Fruit fly (Drosophila melanogaster): ENCODE measurements around the gene CG12355.

CG12355 gene

DNA sequence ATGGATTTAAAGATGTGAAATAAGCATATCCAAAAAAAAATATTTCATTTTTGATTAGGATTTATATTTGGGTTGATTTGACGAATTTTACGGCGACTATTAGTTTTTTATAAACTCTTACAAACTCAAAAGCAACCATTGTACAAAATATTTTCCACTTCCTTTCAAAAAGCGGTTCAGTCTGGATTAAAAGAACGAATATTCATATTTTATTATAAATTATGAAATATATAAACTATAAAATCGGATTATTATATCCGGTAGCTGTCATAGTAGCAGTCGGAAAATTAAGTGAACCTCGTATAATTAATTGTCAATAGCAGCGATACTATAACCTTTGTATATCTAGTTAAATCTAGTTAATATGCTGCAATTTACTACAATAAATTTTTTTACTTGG, at the start of gene CG12355:
TSS of gene CG12355 (minus strand) at position 101 of the 400 bp plus-strand sequence.
- TF ChIP-seq fd3F (GFP tag; optimal IDR thresholded peaks at IDR 0.05) (no peak), CG31224 (GFP tag; IDR thresholded peaks at IDR 0.05) (no peak), sqz (GFP tag; optimal IDR thresholded peaks at IDR 0.05) (no peak), CG5245 (GFP tag; optimal IDR thresholded peaks at IDR 0.05) (no peak), al (GFP tag; IDR thresholded peaks at IDR 0.05) (no peak), row (GFP tag; IDR thresholded peaks at IDR 0.05) (no peak), CG11696 (GFP tag; IDR thresholded peaks at IDR 0.05) (no peak), CG33557 (GFP tag; optimal IDR thresholded peaks at IDR 0.05) (no peak), Meics (GFP tag; optimal IDR thresholded peaks at IDR 0.05) (no peak), vnd (GFP tag; IDR thresholded peaks at IDR 0.05; ENCODE audit: partially characterized antibody) (no peak), yki (optimal IDR thresholded peaks at IDR 0.05) (no peak)

DNA sequence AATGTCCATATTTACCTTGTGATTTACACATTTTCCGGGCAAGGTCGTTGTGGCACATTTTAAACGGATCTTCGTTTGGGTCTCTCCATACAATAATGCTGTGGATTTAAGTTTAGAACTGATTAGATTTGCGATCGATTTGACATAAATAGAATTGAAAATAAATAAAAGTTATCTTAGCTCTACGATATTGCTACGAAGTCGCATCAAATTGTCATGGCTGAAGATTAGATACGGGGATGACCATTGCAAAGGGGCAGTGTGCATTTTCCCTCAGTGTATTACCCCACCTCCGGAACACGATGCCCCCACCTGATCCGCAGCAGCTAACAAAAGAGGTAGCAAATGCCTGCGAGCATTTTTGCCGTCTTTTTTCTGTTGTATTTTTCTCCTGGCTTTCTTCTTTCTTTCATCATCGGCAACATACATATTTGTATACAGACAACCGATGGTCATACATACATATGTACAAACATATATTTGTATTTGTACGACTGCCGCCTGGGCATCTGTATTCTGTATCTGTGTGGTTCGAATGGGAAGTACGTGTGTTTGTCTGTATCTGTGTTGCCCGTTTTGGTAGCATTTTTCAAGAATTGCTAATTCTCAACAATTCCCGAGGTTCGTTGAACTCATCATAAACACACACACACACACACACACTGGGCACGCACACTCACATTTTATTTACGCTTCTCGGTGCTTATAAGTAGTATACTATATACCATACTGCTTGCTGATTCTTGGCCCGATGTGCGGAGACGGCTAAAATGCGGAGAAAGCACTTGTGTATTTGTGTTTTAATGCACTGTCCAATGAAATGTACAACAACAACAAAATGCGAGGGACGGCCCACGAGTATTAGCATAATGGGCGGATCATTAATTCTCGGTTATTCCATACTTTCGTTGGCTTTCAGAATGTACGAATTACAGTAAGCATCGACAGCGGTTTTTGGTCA, 49.4 kb upstream of the CG12355 start:
- TF ChIP-seq sens (GFP tag) (peak; percentile 66), CG6175 (GFP tag; IDR thresholded peaks at IDR 0.05) (no peak), row (GFP tag; IDR thresholded peaks at IDR 0.05) (0 out of 3 replicates have a peak, but pooled peaks have one; percentile 10), CG17361 (GFP tag; IDR thresholded peaks at IDR 0.05) (peak; percentile 41; the same call in 2 of the 3 replicates), CG31441 (GFP tag; IDR thresholded peaks at IDR 0.05) (0 out of 2 replicates have a peak, but pooled peaks have one; percentile 17), Drgx (GFP tag; IDR thresholded peaks at IDR 0.05) (no peak), prd (optimal IDR thresholded peaks at IDR 0.05) (no peak), prd (GFP tag; IDR thresholded peaks at IDR 0.05) (peak; percentile 28; the same call in 1 of the 3 replicates), Med (GFP tag) (peak; percentile 3), kni (GFP tag; optimal IDR thresholded peaks at IDR 0.05) (peak; percentile 17), jumu (GFP tag; optimal IDR thresholded peaks at IDR 0.05) (no peak), Asciz (GFP tag; optimal IDR thresholded peaks at IDR 0.05) (peak; percentile 26), run (tag; optimal IDR thresholded peaks at IDR 0.05) (no peak), CG4617 (GFP tag; optimal IDR thresholded peaks at IDR 0.05; ENCODE audit: borderline replicate concordance) (no peak), lmd (GFP tag; IDR thresholded peaks at IDR 0.05) (0 out of 2 replicates have a peak, but pooled peaks have one; percentile 17), Nf-YA (GFP tag; IDR thresholded peaks at IDR 0.05) (no peak), ara (GFP tag; IDR thresholded peaks at IDR 0.05) (peak; percentile 19; the same call in 1 of the 2 replicates), lab (GFP tag; optimal IDR thresholded peaks at IDR 0.05) (peak; percentile 12), Poxn (GFP tag; IDR thresholded peaks at IDR 0.05) (no peak), D (optimal IDR thresholded peaks at IDR 0.05) (no peak), D (GFP tag; optimal IDR thresholded peaks at IDR 0.05) (peak; percentile 33), Sox102F (GFP tag; optimal IDR thresholded peaks at IDR 0.05) (peak; percentile 17), ase (GFP tag; IDR thresholded peaks at IDR 0.05) (0 out of 3 replicates have a peak, but pooled peaks have one; percentile 26), zf30C (GFP tag; optimal IDR thresholded peaks at IDR 0.05) (peak; percentile 45), pan (optimal IDR thresholded peaks at IDR 0.05) (no peak), pan (GFP tag; optimal IDR thresholded peaks at IDR 0.05 in 1 of 2, IDR thresholded peaks at IDR 0.05 in 1 of 2) (peak in 1 of 2 experiments; percentile 19), sd (tag; optimal IDR thresholded peaks at IDR 0.05) (peak; percentile 53), gem (tag; optimal IDR thresholded peaks at IDR 0.05) (peak; percentile 4), fd64A (GFP tag; optimal IDR thresholded peaks at IDR 0.05) (no peak), CG15601 (tag; optimal IDR thresholded peaks at IDR 0.05) (peak; percentile 6), lov (optimal IDR thresholded peaks at IDR 0.05) (no peak), lov (GFP tag; IDR thresholded peaks at IDR 0.05) (0 out of 3 replicates have a peak, but pooled peaks have one; percentile 32), Ets65A (GFP tag) (peak; percentile 60), CG14710 (tag; optimal IDR thresholded peaks at IDR 0.05) (peak; percentile 6), pzg (GFP tag; optimal IDR thresholded peaks at IDR 0.05) (no peak), cg (GFP tag; optimal IDR thresholded peaks at IDR 0.05) (peak; percentile 88), pros (GFP tag; optimal IDR thresholded peaks at IDR 0.05) (peak; percentile 12), CG18262 (tag; optimal IDR thresholded peaks at IDR 0.05) (peak; percentile 41)
